Fruit fly (Drosophila melanogaster) whole organism, prepupa: Measurements from ENCODE around the gene Vm26Ac.

Source experiments
- CG10669 ChIP-seq: fragments of 200-800 bp; sonication (Bioruptor generic); optimal IDR thresholded peaks from 3 replicates; lab custom pipeline; 2018; ENCODE audit warnings: missing biosample characterization, mild to moderate bottlenecking, missing genetic modification characterization, moderate library complexity
- CG11294 ChIP-seq: fragments of 200-800 bp; sonication (Bioruptor generic); IDR thresholded peaks from 2 replicates; pipeline ENCODE4 v1.3.6; 2022; ENCODE audit warnings: missing biosample characterization, missing genetic modification characterization
- CG11902 ChIP-seq: fragments of 200-800 bp; sonication (Bioruptor generic); optimal IDR thresholded peaks from 3 replicates; lab custom pipeline; 2016; ENCODE audit warnings: missing biosample characterization, missing genetic modification characterization
- CG15336 ChIP-seq: fragments of 200-800 bp; sonication (Bioruptor generic); IDR thresholded peaks from 2 replicates; pipeline ENCODE4 v1.3.6; 2022; ENCODE audit warnings: missing biosample characterization, missing genetic modification characterization
- CG1621 ChIP-seq: fragments of 200-800 bp; sonication (Bioruptor generic); optimal IDR thresholded peaks from 3 replicates; lab custom pipeline; 2018; ENCODE audit warnings: missing biosample characterization, mild to moderate bottlenecking, missing genetic modification characterization
- CG16779 ChIP-seq: fragments of 200-800 bp; sonication (Bioruptor generic); optimal IDR thresholded peaks from 3 replicates; lab custom pipeline; 2017; ENCODE audit warnings: missing biosample characterization, mild to moderate bottlenecking, missing genetic modification characterization
- CG3032 ChIP-seq: fragments of 200-800 bp; optimal IDR thresholded peaks from 2 replicates; lab custom pipeline; 2019; ENCODE audit warnings: missing biosample characterization, mild to moderate bottlenecking, missing genetic modification characterization, moderate library complexity
- CG31627 ChIP-seq: fragments of 200-800 bp; sonication (Bioruptor generic); optimal IDR thresholded peaks from 3 replicates; lab custom pipeline; 2016; ENCODE audit warnings: missing biosample characterization, missing genetic modification characterization
- CG32006 ChIP-seq: fragments of 200-800 bp; sonication (Bioruptor generic); optimal IDR thresholded peaks from 3 replicates; lab custom pipeline; 2017; ENCODE audit warnings: missing biosample characterization, mild to moderate bottlenecking, missing genetic modification characterization
- CG34406 ChIP-seq: fragments of 200-800 bp; sonication (Bioruptor generic); optimal IDR thresholded peaks from 3 replicates; lab custom pipeline; 2016; ENCODE audit warnings: missing biosample characterization, missing genetic modification characterization
- CG3919 ChIP-seq: fragments of 200-800 bp; sonication (Bioruptor generic); optimal IDR thresholded peaks from 3 replicates; lab custom pipeline; 2016; ENCODE audit warnings: missing biosample characterization, missing genetic modification characterization
- CG4318 ChIP-seq: fragments of 200-800 bp; sonication (Bioruptor generic); optimal IDR thresholded peaks from 3 replicates; lab custom pipeline; 2017; ENCODE audit warnings: missing biosample characterization, mild to moderate bottlenecking, missing genetic modification characterization
- CG6163 ChIP-seq: fragments of 200-800 bp; sonication (Bioruptor generic); IDR thresholded peaks from 3 replicates; pipeline ENCODE4 v1.3.6; 2022; ENCODE audit warnings: missing biosample characterization, missing genetic modification characterization
- CG6792 ChIP-seq: fragments of 200-800 bp; sonication (Bioruptor generic); optimal IDR thresholded peaks from 3 replicates; lab custom pipeline; 2016; ENCODE audit warnings: missing biosample characterization, missing genetic modification characterization
- CG6808 ChIP-seq: fragments of 200-800 bp; sonication (Bioruptor generic); optimal IDR thresholded peaks from 3 replicates; lab custom pipeline; 2017; ENCODE audit warnings: missing biosample characterization, missing genetic modification characterization, mild to moderate bottlenecking, moderate library complexity, missing genetic modification reagents
- CG6854 ChIP-seq: fragments of 200-800 bp; sonication (Bioruptor generic); optimal IDR thresholded peaks from 2 replicates; lab custom pipeline; 2017; ENCODE audit warnings: missing biosample characterization, mild to moderate bottlenecking, missing genetic modification characterization
- CG7368 ChIP-seq: fragments of 200-800 bp; sonication (Bioruptor generic); optimal IDR thresholded peaks from 3 replicates; lab custom pipeline; 2016; ENCODE audit warnings: missing biosample characterization, missing genetic modification characterization
- CG8119 ChIP-seq: fragments of 200-800 bp; sonication (Bioruptor generic); IDR thresholded peaks from 3 replicates; pipeline ENCODE4 v1.3.6; 2022; ENCODE audit warnings: missing biosample characterization, missing genetic modification characterization
- CG8632 ChIP-seq: fragments of 200-800 bp; sonication (Bioruptor generic); optimal IDR thresholded peaks from 3 replicates; lab custom pipeline; 2016; ENCODE audit warnings: missing biosample characterization, missing genetic modification characterization
- CG9139 ChIP-seq: fragments of 200-800 bp; sonication (Bioruptor generic); optimal IDR thresholded peaks from 3 replicates; lab custom pipeline; 2017; ENCODE audit warnings: missing biosample characterization, mild to moderate bottlenecking, missing genetic modification characterization
- Eip75B ChIP-seq: fragments of 200-800 bp; sonication (Bioruptor generic); optimal IDR thresholded peaks from 3 replicates; lab custom pipeline; 2016; ENCODE audit warnings: missing biosample characterization, missing genetic modification characterization
- Eip78C ChIP-seq: fragments of 200-800 bp; sonication (Bioruptor generic); peaks from one replicate; lab custom pipeline; 2016; ENCODE audit warnings: missing biosample characterization, missing genetic modification characterization
- Eip93F ChIP-seq: fragments of 200-800 bp; sonication (Bioruptor generic); optimal IDR thresholded peaks from 2 replicates; lab custom pipeline; 2016; ENCODE audit warnings: missing biosample characterization, mild to moderate bottlenecking, missing genetic modification characterization
- Ets21C ChIP-seq: fragments of 200-800 bp; sonication (Bioruptor generic); optimal IDR thresholded peaks from 3 replicates; lab custom pipeline; 2016; ENCODE audit warnings: missing biosample characterization, missing genetic modification characterization
- Gug ChIP-seq: fragments of 200-800 bp; sonication (Bioruptor generic); IDR thresholded peaks from 2 replicates; pipeline ENCODE4 v1.3.6; 2022; ENCODE audit warnings: missing biosample characterization, missing genetic modification characterization
- Hr38 ChIP-seq: sonication (Bioruptor generic); optimal IDR thresholded peaks from 2 replicates; lab custom pipeline; 2016; ENCODE audit warnings: missing biosample characterization, missing genetic modification characterization
- Hr39 ChIP-seq: fragments of 200-800 bp; sonication (Bioruptor generic); optimal IDR thresholded peaks from 2 replicates; lab custom pipeline; 2016; ENCODE audit warnings: missing biosample characterization, missing genetic modification characterization
- Met ChIP-seq: fragments of 200-800 bp; sonication (Bioruptor generic); optimal IDR thresholded peaks from 3 replicates; lab custom pipeline; 2016; ENCODE audit warnings: missing biosample characterization, missing genetic modification characterization
- OdsH ChIP-seq: fragments of 200-800 bp; sonication (Bioruptor generic); optimal IDR thresholded peaks from 3 replicates; lab custom pipeline; 2016; ENCODE audit warnings: missing biosample characterization, missing genetic modification characterization
- Smox ChIP-seq: fragments of 200-800 bp; sonication (Bioruptor generic); optimal IDR thresholded peaks from 3 replicates; lab custom pipeline; 2016; ENCODE audit warnings: missing biosample characterization, missing genetic modification characterization
- Sox102F ChIP-seq: fragments of 200-800 bp; sonication (Bioruptor generic); optimal IDR thresholded peaks from 2 replicates; lab custom pipeline; 2016; ENCODE audit warnings: missing biosample characterization, mild to moderate bottlenecking, missing genetic modification characterization
- Sox14 ChIP-seq: fragments of 200-800 bp; sonication (Bioruptor generic); optimal IDR thresholded peaks from 3 replicates; lab custom pipeline; 2016; ENCODE audit warnings: missing biosample characterization, missing genetic modification characterization
- cyc ChIP-seq: fragments of 200-800 bp; sonication (Bioruptor generic); optimal IDR thresholded peaks from 3 replicates; lab custom pipeline; 2016; ENCODE audit warnings: missing biosample characterization, missing genetic modification characterization
- dac ChIP-seq: fragments of 200-800 bp; sonication (Bioruptor generic); optimal IDR thresholded peaks from 2 replicates; lab custom pipeline; 2017; ENCODE audit warnings: missing biosample characterization, mild to moderate bottlenecking, missing genetic modification characterization
- dsx ChIP-seq: fragments of 200-800 bp; optimal IDR thresholded peaks from 3 replicates; lab custom pipeline; 2019; ENCODE audit warnings: missing biosample characterization, mild to moderate bottlenecking, missing genetic modification characterization, moderate library complexity; ENCODE audit not compliant: poor library complexity, severe bottlenecking
- eg ChIP-seq: fragments of 200-800 bp; sonication (Bioruptor generic); IDR thresholded peaks from 3 replicates; pipeline ENCODE4 v1.3.6; 2022; ENCODE audit warnings: missing biosample characterization, missing genetic modification characterization
- esn ChIP-seq: fragments of 200-800 bp; sonication (Bioruptor generic); optimal IDR thresholded peaks from 2 replicates; lab custom pipeline; 2016; ENCODE audit warnings: missing biosample characterization, mild to moderate bottlenecking, missing genetic modification characterization, moderate library complexity
- fd85E ChIP-seq: fragments of 200-800 bp; sonication (Bioruptor generic); optimal IDR thresholded peaks from 3 replicates; lab custom pipeline; 2016; ENCODE audit warnings: missing biosample characterization, missing genetic modification characterization
- fkh ChIP-seq: fragments of 200-800 bp; sonication (Bioruptor generic); optimal IDR thresholded peaks from 3 replicates; lab custom pipeline; 2017; ENCODE audit warnings: missing biosample characterization, mild to moderate bottlenecking, missing genetic modification characterization, moderate library complexity
- net ChIP-seq: fragments of 200-800 bp; sonication (Bioruptor generic); optimal IDR thresholded peaks from 3 replicates; lab custom pipeline; 2016; ENCODE audit warnings: missing biosample characterization, missing genetic modification characterization
- spab ChIP-seq: fragments of 200-800 bp; sonication (Bioruptor generic); optimal IDR thresholded peaks from 2 replicates; lab custom pipeline; 2017; ENCODE audit warnings: missing biosample characterization, mild to moderate bottlenecking, missing genetic modification characterization, missing genetic modification reagents
- svp ChIP-seq: fragments of 200-800 bp; sonication (Bioruptor generic); peaks from one replicate; lab custom pipeline; 2016; ENCODE audit warnings: missing biosample characterization, missing genetic modification characterization
- topi ChIP-seq: fragments of 200-800 bp; sonication (Bioruptor generic); optimal IDR thresholded peaks from 3 replicates; lab custom pipeline; 2016; ENCODE audit warnings: missing biosample characterization, missing genetic modification characterization
- vri ChIP-seq: fragments of 200-800 bp; sonication (Bioruptor generic); optimal IDR thresholded peaks from 3 replicates; lab custom pipeline; 2016; ENCODE audit warnings: missing biosample characterization, mild to moderate bottlenecking, missing genetic modification characterization

The Vm26Ac gene

dm6 chr2L:5944305-5945282, 13.8 kb downstream of the Vm26Ac start:
- peak; percentile 22 for TF ChIP-seq CG1621
- peak; percentile 58 for TF ChIP-seq vri (GFP tag; lab: Kevin White, UChicago)
- TF ChIP-seq Hr39 (GFP tag; lab: Kevin White, UChicago) = no peak
- no peak for TF ChIP-seq Sox102F (GFP tag; lab: Kevin White, UChicago)
- no peak for TF ChIP-seq CG11294
- peak; percentile 58 for TF ChIP-seq CG16779 (tag; lab: Kevin White, UChicago)
- TF ChIP-seq Eip93F (GFP tag; lab: Kevin White, UChicago) = peak; percentile 10
- TF ChIP-seq Smox (GFP tag; lab: Kevin White, UChicago) = no peak
- TF ChIP-seq Eip78C (GFP tag; lab: Kevin White, UChicago) = peak; percentile 50
- TF ChIP-seq Gug (GFP tag; lab: Robert Waterston, UW) = 0 out of 2 replicates have a peak, but pooled peaks have one; percentile 30
- TF ChIP-seq svp (GFP tag; lab: Kevin White, UChicago) = peak; percentile 99
- 0 out of 3 replicates have a peak, but pooled peaks have one; percentile 20 for TF ChIP-seq CG8119
- no peak for TF ChIP-seq CG6792 (GFP tag; lab: Kevin White, UChicago)
- no peak for TF ChIP-seq CG34406 (GFP tag; lab: Kevin White, UChicago)
- peak; percentile 29 for TF ChIP-seq Eip75B (GFP tag; lab: Kevin White, UChicago)
- TF ChIP-seq CG15336 (GFP tag; lab: Robert Waterston, UW) = peak; percentile 40; the same call in 1 of the 2 replicates
- peak; percentile 74 for TF ChIP-seq fkh (GFP tag; lab: Kevin White, UChicago)
- TF ChIP-seq CG6163 = peak; percentile 58; the same call in 1 of the 3 replicates
- TF ChIP-seq dsx (GFP tag; lab: Kevin White, UChicago) = no peak

- TF ChIP-seq eg (GFP tag; lab: Robert Waterston, UW) (peak; percentile 39; the same call in 2 of the 3 replicates), esn (GFP tag; lab: Kevin White, UChicago) (peak; percentile 82), fd85E (GFP tag; lab: Kevin White, UChicago) (no peak), Sox14 (GFP tag; lab: Kevin White, UChicago) (peak; percentile 72), CG3919 (peak; percentile 83), Smox (GFP tag; lab: Kevin White, UChicago) (peak; percentile 77), CG7368 (GFP tag; lab: Kevin White, UChicago) (peak; percentile 59), CG11902 (GFP tag; lab: Kevin White, UChicago) (peak; percentile 62), Eip75B (GFP tag; lab: Kevin White, UChicago) (peak; percentile 58), CG8632 (GFP tag; lab: Kevin White, UChicago) (peak; percentile 64), CG4318 (GFP tag; lab: Kevin White, UChicago) (no peak), CG31627 (GFP tag; lab: Kevin White, UChicago) (peak; percentile 75), cyc (GFP tag; lab: Kevin White, UChicago) (peak; percentile 81), Ets21C (peak; percentile 71), CG8119 (peak; percentile 71), spab (no peak), fkh (GFP tag; lab: Kevin White, UChicago) (peak; percentile 61), CG32006 (peak; percentile 58), dac (no peak), Eip93F (GFP tag; lab: Kevin White, UChicago) (no peak), CG6808 (GFP tag; lab: Kevin White, UChicago) (peak; percentile 34), CG34406 (GFP tag; lab: Kevin White, UChicago) (peak; percentile 37), topi (peak; percentile 74), OdsH (GFP tag; lab: Kevin White, UChicago) (peak; percentile 69), dsx (GFP tag; lab: Kevin White, UChicago) (peak; percentile 25), net (GFP tag; lab: Kevin White, UChicago) (peak; percentile 62), vri (GFP tag; lab: Kevin White, UChicago) (peak; percentile 90), CG6163 (peak; percentile 67), Hr38 (no peak), CG10669 (peak; percentile 52), CG6854 (GFP tag; lab: Kevin White, UChicago) (peak; percentile 50), CG9139 (GFP tag; lab: Kevin White, UChicago) (peak; percentile 71), Met (GFP tag; lab: Kevin White, UChicago) (peak; percentile 81), CG3032 (tag; lab: Kevin White, UChicago) (peak; percentile 63)
Observed at dm6 chr2L:5943229-5944078, 15.0 kb downstream of the Vm26Ac start, which contains the start of the genes Sfp26Ad and Gpdh1. TSS of gene Sfp26Ad (minus strand) at chr2L:5943304. TSS of gene Gpdh1 (plus strand) at chr2L:5943643.
